Worm (Caenorhabditis elegans): ENCODE results near the gene slcf-2.

The slcf-2 gene

DNA sequence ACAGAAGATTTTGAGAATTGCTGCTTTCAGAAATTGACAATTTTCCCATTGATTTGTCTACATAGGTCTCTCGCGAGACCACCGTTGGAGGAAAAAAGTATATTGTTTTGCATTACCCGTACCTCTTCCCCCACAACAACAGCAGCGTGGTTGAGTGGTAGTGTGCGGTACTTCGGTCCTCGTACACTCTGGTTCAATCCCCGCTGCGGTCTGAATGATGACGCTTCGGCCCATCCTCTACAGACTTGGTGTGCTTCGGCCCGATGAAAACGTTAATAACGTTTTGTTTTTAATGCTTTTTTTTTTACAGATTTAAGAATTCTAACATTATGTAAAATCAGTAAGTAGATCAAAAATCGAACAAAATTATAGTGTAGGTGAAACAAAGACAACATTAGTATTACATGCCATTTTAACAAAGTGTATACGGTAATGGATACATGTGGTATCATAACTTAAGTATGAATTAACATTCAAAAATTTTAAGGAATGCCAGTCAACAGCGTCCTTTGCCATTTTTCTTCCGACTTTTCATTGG lies 45.7 kb upstream of the slcf-2 start, which contains the start of gene ZK816.3 (continued):
- TF ChIP-seq ceh-91 (GFP tag; IDR thresholded peaks at IDR 0.05) (no peak), aptf-2 (GFP tag; conservative IDR thresholded peaks at IDR 0.05) (no peak), sdz-38 (tag; optimal IDR thresholded peaks at IDR 0.05) (no peak), attf-5 (GFP tag; optimal IDR thresholded peaks at IDR 0.05) (no peak), F49E8.2 (tag; optimal IDR thresholded peaks at IDR 0.05; ENCODE audit: insufficient read depth) (no peak), nfyb-1 (GFP tag; IDR thresholded peaks at IDR 0.05) (no peak), K12H6.12 (tag; optimal IDR thresholded peaks at IDR 0.05) (no peak), dox-1 (GFP tag; IDR thresholded peaks at IDR 0.05) (peak; percentile 64; the same call in 1 of the 2 replicates), Y53F4B.3 (GFP tag; IDR thresholded peaks at IDR 0.05) (peak; percentile 49; the same call in 1 of the 2 replicates), B0019.2 (GFP tag; conservative IDR thresholded peaks at IDR 0.05) (no peak), gei-17 (GFP tag; optimal IDR thresholded peaks at IDR 0.05) (no peak), F33H1.4 (GFP tag; IDR thresholded peaks at IDR 0.05) (no peak), lin-26 (GFP tag; IDR thresholded peaks at IDR 0.05) (peak; percentile 83), Y67H2A.10 (GFP tag; conservative IDR thresholded peaks at IDR 0.05) (no peak), Y79H2A.3 (GFP tag; conservative IDR thresholded peaks at IDR 0.05) (no peak), ceh-40 (GFP tag; IDR thresholded peaks at IDR 0.05) (peak; percentile 33; the same call in 1 of the 2 replicates), attf-3 (GFP tag; conservative IDR thresholded peaks at IDR 0.05) (no peak; the same call in 1 of the 2 replicates), egl-44 (GFP tag; IDR thresholded peaks at IDR 0.05) (0 out of 2 replicates have a peak, but pooled peaks have one; percentile 41), lin-40 (tag; optimal IDR thresholded peaks at IDR 0.05) (no peak), hlh-12 (tag; optimal IDR thresholded peaks at IDR 0.05) (no peak), F57A8.1 (GFP tag; optimal IDR thresholded peaks at IDR 0.05) (no peak), nhr-120 (GFP tag; IDR thresholded peaks at IDR 0.05) (0 out of 2 replicates have a peak, but pooled peaks have one; percentile 17), let-526 (GFP tag; IDR thresholded peaks at IDR 0.05) (0 out of 2 replicates have a peak, but pooled peaks have one; percentile 48), madf-6 (GFP tag; IDR thresholded peaks at IDR 0.05) (peak; percentile 43; the same call in 1 of the 2 replicates), let-607 (tag; optimal IDR thresholded peaks at IDR 0.05) (no peak), fkh-3 (tag; optimal IDR thresholded peaks at IDR 0.05) (no peak), F55B11.4 (tag; optimal IDR thresholded peaks at IDR 0.05; ENCODE audit: borderline replicate concordance, insufficient read depth) (no peak), K11D2.4 (GFP tag; IDR thresholded peaks at IDR 0.05) (no peak), ama-1 (optimal IDR thresholded peaks at IDR 0.05) (no peak), ama-1 (GFP tag; optimal IDR thresholded peaks at IDR 0.05) (peak in 1 of 2 experiments; percentile 46), xnd-1 (tag; optimal IDR thresholded peaks at IDR 0.05) (no peak), F23B12.7 (tag; optimal IDR thresholded peaks at IDR 0.05; ENCODE audit: insufficient read depth) (no peak), atf-7 (tag; optimal IDR thresholded peaks at IDR 0.05) (no peak), somi-1 (GFP tag; optimal IDR thresholded peaks at IDR 0.05) (no peak), mcd-1 (GFP tag; IDR thresholded peaks at IDR 0.05) (no peak), bed-1 (GFP tag; IDR thresholded peaks at IDR 0.05) (no peak), lin-54 (GFP tag; optimal IDR thresholded peaks at IDR 0.05) (no peak), nhr-27 (tag; optimal IDR thresholded peaks at IDR 0.05) (no peak), hmg-20 (GFP tag; IDR thresholded peaks at IDR 0.05) (no peak), cebp-2 (GFP tag; IDR thresholded peaks at IDR 0.05) (0 out of 2 replicates have a peak, but pooled peaks have one; percentile 48), D2030.7 (GFP tag; IDR thresholded peaks at IDR 0.05) (peak; percentile 71), sea-2 (GFP tag; IDR thresholded peaks at IDR 0.05) (no peak), cebp-1 (GFP tag; IDR thresholded peaks at IDR 0.05) (no peak), cebp-1 (tag; optimal IDR thresholded peaks at IDR 0.05) (peak; percentile 30), egl-18 (GFP tag; IDR thresholded peaks at IDR 0.05) (no peak), F22D6.2 (tag; optimal IDR thresholded peaks at IDR 0.05) (no peak), mes-4 (tag; optimal IDR thresholded peaks at IDR 0.05) (peak; percentile 4), snpc-1.3 (tag; optimal IDR thresholded peaks at IDR 0.05; ENCODE audit: insufficient read depth) (no peak)

All from whole organism, young adult.